Fruit fly (Drosophila melanogaster) whole organism, pupa: ENCODE measurements around the gene RpL27A.

Source experiments
- CG12605 ChIP-seq: fragments of 200-800 bp; sonication (Bioruptor generic); IDR thresholded peaks from 2 replicates; pipeline ENCODE4 v1.3.6; 2022; ENCODE audit warnings: missing biosample characterization, missing genetic modification characterization
- CG13204 ChIP-seq: fragments of 200-800 bp; sonication (Bioruptor generic); optimal IDR thresholded peaks from 2 replicates; lab custom pipeline; 2018; ENCODE audit warnings: missing biosample characterization, mild to moderate bottlenecking, missing genetic modification characterization, moderate library complexity
- CG14655 ChIP-seq: fragments of 200-800 bp; sonication (Bioruptor generic); optimal IDR thresholded peaks from 3 replicates; lab custom pipeline; 2017; ENCODE audit warnings: mild to moderate bottlenecking, missing biosample characterization, missing genetic modification reagents, missing genetic modification characterization
- CG15710 ChIP-seq: fragments of 200-800 bp; sonication (Bioruptor generic); optimal IDR thresholded peaks from 2 replicates; lab custom pipeline; 2018; ENCODE audit warnings: missing biosample characterization, mild to moderate bottlenecking, missing genetic modification characterization, moderate library complexity
- CG17806 ChIP-seq: fragments of 200-800 bp; sonication (Bioruptor generic); optimal IDR thresholded peaks from 2 replicates; lab custom pipeline; 2018; ENCODE audit warnings: missing biosample characterization, mild to moderate bottlenecking, missing genetic modification characterization, moderate library complexity
- CG32121 ChIP-seq: fragments of 200-800 bp; sonication (Bioruptor generic); IDR thresholded peaks from 2 replicates; pipeline ENCODE4 v1.3.6; 2022; ENCODE audit warnings: missing biosample characterization, missing genetic modification characterization
- CG34367 ChIP-seq: fragments of 200-800 bp; sonication (Bioruptor generic); optimal IDR thresholded peaks from 2 replicates; lab custom pipeline; 2018; ENCODE audit warnings: missing biosample characterization, mild to moderate bottlenecking, missing genetic modification characterization
- CG4496 ChIP-seq: fragments of 200-800 bp; sonication (Bioruptor generic); IDR thresholded peaks from 3 replicates; pipeline ENCODE4 v1.3.6; 2022; ENCODE audit warnings: missing biosample characterization, missing genetic modification characterization
- CG8159 ChIP-seq: fragments of 200-800 bp; sonication (Bioruptor generic); optimal IDR thresholded peaks from 3 replicates; lab custom pipeline; 2018; ENCODE audit warnings: missing biosample characterization, mild to moderate bottlenecking, missing genetic modification characterization, moderate library complexity
- CG8301 ChIP-seq: fragments of 200-800 bp; sonication (Bioruptor generic); optimal IDR thresholded peaks from 2 replicates; lab custom pipeline; 2018; ENCODE audit warnings: missing biosample characterization, mild to moderate bottlenecking, missing genetic modification characterization
- CG9948 ChIP-seq: fragments of 200-800 bp; sonication (Bioruptor generic); optimal IDR thresholded peaks from 2 replicates; lab custom pipeline; 2018; ENCODE audit warnings: missing biosample characterization, mild to moderate bottlenecking, missing genetic modification characterization, moderate library complexity
- D1 ChIP-seq: fragments of 200-800 bp; sonication (Bioruptor generic); optimal IDR thresholded peaks from 2 replicates; lab custom pipeline; 2018; ENCODE audit warnings: missing biosample characterization, mild to moderate bottlenecking, missing genetic modification characterization, moderate library complexity
- EcR ChIP-seq: fragments of 200-800 bp; sonication (Bioruptor generic); optimal IDR thresholded peaks from 3 replicates; lab custom pipeline; 2019; ENCODE audit warnings: missing biosample characterization, missing genetic modification characterization, mild to moderate bottlenecking, moderate library complexity, missing genetic modification reagents
- Ets98B ChIP-seq: fragments of 200-800 bp; sonication (Bioruptor generic); IDR thresholded peaks from 2 replicates; pipeline ENCODE4 v1.3.6; 2022; ENCODE audit warnings: missing biosample characterization, missing genetic modification characterization
- Pif1A ChIP-seq: fragments of 200-800 bp; sonication (Bioruptor generic); optimal IDR thresholded peaks from 3 replicates; lab custom pipeline; 2016; ENCODE audit warnings: missing biosample characterization, missing genetic modification characterization
- Pif1B ChIP-seq: fragments of 200-800 bp; sonication (Bioruptor generic); optimal IDR thresholded peaks from 3 replicates; lab custom pipeline; 2016; ENCODE audit warnings: missing biosample characterization, missing genetic modification characterization
- Snoo ChIP-seq: fragments of 200-800 bp; sonication (Bioruptor generic); optimal IDR thresholded peaks from 3 replicates; lab custom pipeline; 2017; ENCODE audit warnings: missing biosample characterization, mild to moderate bottlenecking, missing genetic modification characterization, inconsistent platforms
- fd96Ca ChIP-seq: fragments of 200-800 bp; sonication (Bioruptor generic); IDR thresholded peaks from 3 replicates; pipeline ENCODE4 v1.3.6; 2022; ENCODE audit warnings: missing biosample characterization, missing genetic modification characterization
- gl ChIP-seq: fragments of 200-800 bp; sonication (Bioruptor generic); optimal IDR thresholded peaks from 2 replicates; lab custom pipeline; 2018; ENCODE audit warnings: missing biosample characterization, mild to moderate bottlenecking, missing genetic modification characterization
- rn ChIP-seq: fragments of 200-800 bp; sonication (Bioruptor generic); IDR thresholded peaks from 2 replicates; pipeline ENCODE4 v1.3.6; 2022; ENCODE audit warnings: missing biosample characterization, missing genetic modification characterization

RpL27A gene

dm6 chr2L:4410855-4411254 is 47.3 kb downstream of the RpL27A start, which contains the start of gene CG43055:
Gene CG43055 (plus strand): TSS chr2L:4411155.
- TF ChIP-seq Snoo (tag; lab: Kevin White, UChicago) (no peak), CG15710 (tag; lab: Kevin White, UChicago) (no peak), D1 (tag; lab: Kevin White, UChicago) (no peak), CG8159 (tag; lab: Kevin White, UChicago) (no peak), Pif1B (GFP tag; lab: Kevin White, UChicago) (no peak), rn (GFP tag; lab: Robert Waterston, UW) (no peak), CG4496 (GFP tag; lab: Robert Waterston, UW) (no peak), CG32121 (GFP tag; lab: Robert Waterston, UW) (no peak), gl (no peak), CG14655 (GFP tag; lab: Kevin White, UChicago) (no peak), Pif1A (GFP tag; lab: Kevin White, UChicago) (no peak), CG9948 (tag; lab: Kevin White, UChicago) (no peak), CG13204 (no peak), EcR (GFP tag; lab: Kevin White, UChicago) (no peak), CG17806 (tag; lab: Kevin White, UChicago) (no peak), CG8301 (tag; lab: Kevin White, UChicago) (no peak), fd96Ca (GFP tag; lab: Robert Waterston, UW) (no peak), CG12605 (GFP tag; lab: Robert Waterston, UW) (no peak), CG34367 (no peak), Ets98B (no peak)
